Fruit fly (Drosophila melanogaster): ENCODE data around the gene CG14402.

- no peak for TF ChIP-seq h (GFP tag; optimal IDR thresholded peaks at IDR 0.05)
- no peak for TF ChIP-seq Myc (optimal IDR thresholded peaks at IDR 0.05)
- no peak for TF ChIP-seq Dfd (GFP tag; optimal IDR thresholded peaks at IDR 0.05)
- TF ChIP-seq woc (GFP tag; optimal IDR thresholded peaks at IDR 0.05), result no peak
- TF ChIP-seq Hnf4 (GFP tag; optimal IDR thresholded peaks at IDR 0.05), result no peak
- no peak for TF ChIP-seq fru (GFP tag; optimal IDR thresholded peaks at IDR 0.05)
- no peak for TF ChIP-seq usp (GFP tag; optimal IDR thresholded peaks at IDR 0.05)
- no peak for TF ChIP-seq psq (GFP tag; optimal IDR thresholded peaks at IDR 0.05)
- no peak for TF ChIP-seq dsf (GFP tag; optimal IDR thresholded peaks at IDR 0.05; ENCODE audit: borderline replicate concordance)
- TF ChIP-seq br (GFP tag; optimal IDR thresholded peaks at IDR 0.05), result no peak
- no peak for TF ChIP-seq jim (GFP tag; optimal IDR thresholded peaks at IDR 0.05)
- TF ChIP-seq lola (GFP tag; optimal IDR thresholded peaks at IDR 0.05), result no peak
Measured at dm6 chr2L:20851592-20851991, 2.5 kb downstream of the CG14402 start.

All from whole organism, wandering third instar larva.